Worm (Caenorhabditis elegans) whole organism, L2 larva: ENCODE data around the gene lin-39.

Experiments
- C34F6.9 ChIP-seq: fragments of 150-350 bp; optimal IDR thresholded peaks from 2 replicates; lab custom pipeline; 2014; ENCODE audit warnings: missing biosample characterization, missing genetic modification characterization
- F13H6.1 ChIP-seq: sonication (generic microtip); optimal IDR thresholded peaks from 2 replicates; lab custom pipeline; 2016; ENCODE audit warnings: missing genetic modification characterization, missing compliant biosample characterization
- R02D3.7 ChIP-seq: fragments of 150-350 bp; optimal IDR thresholded peaks from 2 replicates; lab custom pipeline; 2014; ENCODE audit warnings: missing biosample characterization, missing genetic modification characterization
- Y55F3AM.14 ChIP-seq: fragments of 200-800 bp; sonication (Bioruptor generic); optimal IDR thresholded peaks from 2 replicates; lab custom pipeline; 2018; ENCODE audit warnings: mild to moderate bottlenecking, missing genetic modification characterization, missing compliant biosample characterization
- ZK546.5 ChIP-seq: sonication (generic microtip); optimal IDR thresholded peaks from 2 replicates; lab custom pipeline; 2017; ENCODE audit warnings: missing biosample characterization, missing genetic modification characterization
- alr-1 ChIP-seq: fragments of 150-350 bp; optimal IDR thresholded peaks from 2 replicates; lab custom pipeline; 2014; ENCODE audit warnings: missing biosample characterization, missing genetic modification characterization
- aly-2 ChIP-seq: fragments of 150-350 bp; optimal IDR thresholded peaks from 2 replicates; lab custom pipeline; 2014; ENCODE audit warnings: missing biosample characterization, missing genetic modification characterization
- ama-1 ChIP-seq: fragments of 150-350 bp; optimal IDR thresholded peaks from 2 replicates; lab custom pipeline; 2018; ENCODE audit warnings: inconsistent platforms
- blmp-1 ChIP-seq: sonication (generic microtip); optimal IDR thresholded peaks from 2 replicates; lab custom pipeline; 2017; ENCODE audit warnings: missing genetic modification characterization, mild to moderate bottlenecking, missing compliant biosample characterization, antibody characterized with exemption, moderate library complexity; ENCODE audit not compliant: insufficient read depth
- ceh-16 ChIP-seq: fragments of 150-350 bp; optimal IDR thresholded peaks from 2 replicates; lab custom pipeline; 2014; ENCODE audit warnings: missing biosample characterization, missing genetic modification characterization
- crh-2 ChIP-seq: sonication (generic microtip); optimal IDR thresholded peaks from 2 replicates; lab custom pipeline; 2017; ENCODE audit warnings: missing biosample characterization, missing genetic modification characterization
- dmd-4 ChIP-seq: sonication (generic microtip); optimal IDR thresholded peaks from 2 replicates; lab custom pipeline; 2017; ENCODE audit warnings: missing biosample characterization, missing genetic modification characterization
- egl-27 ChIP-seq: sonication (generic microtip); optimal IDR thresholded peaks from 3 replicates; lab custom pipeline; 2017; ENCODE audit warnings: missing biosample characterization, missing genetic modification reagents, missing genetic modification characterization
- elt-1 ChIP-seq: fragments of 150-350 bp; optimal IDR thresholded peaks from 2 replicates; lab custom pipeline; 2014; ENCODE audit warnings: missing biosample characterization, missing genetic modification characterization
- elt-3 ChIP-seq: sonication (generic microtip); optimal IDR thresholded peaks from 2 replicates; lab custom pipeline; 2017; ENCODE audit warnings: missing biosample characterization, missing genetic modification characterization
- fos-1 ChIP-seq: fragments of 150-350 bp; optimal IDR thresholded peaks from 2 replicates; lab custom pipeline; 2014; ENCODE audit warnings: missing biosample characterization, missing genetic modification characterization
- lin-11 ChIP-seq: fragments of 150-350 bp; sonication (generic microtip); optimal IDR thresholded peaks from 2 replicates; lab custom pipeline; 2014; ENCODE audit warnings: missing biosample characterization, missing genetic modification characterization, inconsistent platforms, mixed read lengths
- lin-13 ChIP-seq: fragments of 150-350 bp; optimal IDR thresholded peaks from 2 replicates; lab custom pipeline; 2014; ENCODE audit warnings: missing biosample characterization, missing genetic modification reagents, missing genetic modification characterization
- lin-39 ChIP-seq: fragments of 150-350 bp; optimal IDR thresholded peaks from 2 replicates; lab custom pipeline; 2014; ENCODE audit warnings: missing biosample characterization, missing genetic modification reagents, missing genetic modification characterization
- lsy-2 ChIP-seq, 2 experiments: fragments of 150-350 bp in 1 of 2; sonication (generic microtip) in 1 of 2; optimal IDR thresholded peaks; 2 replicates each; lab custom pipeline; 2014 to 2017; ENCODE audit warnings: missing biosample characterization in 2 of 2, missing genetic modification characterization in 2 of 2
- mab-5 ChIP-seq: fragments of 150-350 bp; optimal IDR thresholded peaks from 2 replicates; lab custom pipeline; 2014; ENCODE audit warnings: missing biosample characterization, missing genetic modification characterization
- mbf-1 ChIP-seq: sonication (generic microtip); optimal IDR thresholded peaks from 2 replicates; lab custom pipeline; 2017; ENCODE audit warnings: missing biosample characterization, missing genetic modification characterization
- mdl-1 ChIP-seq, 2 experiments: fragments of 150-350 bp in 1 of 2; sonication (generic microtip) in 1 of 2; optimal IDR thresholded peaks; 2 replicates each; lab custom pipeline; 2017; ENCODE audit warnings: missing biosample characterization in 2 of 2, missing genetic modification characterization in 2 of 2
- nhr-10 ChIP-seq: sonication (generic microtip); optimal IDR thresholded peaks from 2 replicates; lab custom pipeline; 2017; ENCODE audit warnings: missing biosample characterization, missing genetic modification characterization
- nhr-11 ChIP-seq: fragments of 150-350 bp; optimal IDR thresholded peaks from 2 replicates; lab custom pipeline; 2014; ENCODE audit warnings: missing biosample characterization, missing genetic modification characterization
- nhr-129 ChIP-seq: fragments of 150-350 bp; optimal IDR thresholded peaks from 2 replicates; lab custom pipeline; 2014; ENCODE audit warnings: missing biosample characterization, missing genetic modification characterization
- nhr-23 ChIP-seq: fragments of 150-350 bp; optimal IDR thresholded peaks from 2 replicates; lab custom pipeline; 2014; ENCODE audit warnings: missing biosample characterization, missing genetic modification reagents, missing genetic modification characterization
- nhr-237 ChIP-seq: fragments of 150-350 bp; optimal IDR thresholded peaks from 2 replicates; lab custom pipeline; 2014; ENCODE audit warnings: missing biosample characterization, missing genetic modification characterization
- nhr-25 ChIP-seq: fragments of 150-350 bp; sonication (generic microtip); optimal IDR thresholded peaks from 3 replicates; lab custom pipeline; 2014; ENCODE audit warnings: missing biosample characterization, missing genetic modification characterization
- nhr-6 ChIP-seq: fragments of 150-350 bp; optimal IDR thresholded peaks from 2 replicates; lab custom pipeline; 2014; ENCODE audit warnings: missing biosample characterization, missing genetic modification characterization
- peb-1 ChIP-seq: fragments of 150-350 bp; optimal IDR thresholded peaks from 2 replicates; lab custom pipeline; 2014; ENCODE audit warnings: missing biosample characterization, missing genetic modification characterization
- sem-4 ChIP-seq: fragments of 150-350 bp; optimal IDR thresholded peaks from 2 replicates; lab custom pipeline; 2014; ENCODE audit warnings: missing biosample characterization, missing genetic modification reagents, missing genetic modification characterization
- skn-1 ChIP-seq: sonication (generic microtip); optimal IDR thresholded peaks from 2 replicates; lab custom pipeline; 2017; ENCODE audit warnings: missing biosample characterization, missing genetic modification characterization
- sma-3 ChIP-seq: sonication (generic microtip); optimal IDR thresholded peaks from 2 replicates; lab custom pipeline; 2016; ENCODE audit warnings: missing genetic modification reagents, missing genetic modification characterization, missing compliant biosample characterization
- sma-9 ChIP-seq, 2 experiments: fragments of 150-350 bp in 1 of 2; sonication (generic microtip) in 1 of 2; optimal IDR thresholded peaks; 2 replicates each; lab custom pipeline; 2014 to 2016; ENCODE audit warnings: missing genetic modification characterization in 2 of 2, mild to moderate bottlenecking in 1 of 2, missing biosample characterization in 1 of 2, missing compliant biosample characterization in 1 of 2, missing genetic modification reagents in 1 of 2, moderate library complexity in 1 of 2
- snpc-4 ChIP-seq: fragments of 150-350 bp; optimal IDR thresholded peaks from 2 replicates; lab custom pipeline; 2014; ENCODE audit warnings: missing biosample characterization, missing genetic modification characterization
- unc-39 ChIP-seq: fragments of 150-350 bp; optimal IDR thresholded peaks from 2 replicates; lab custom pipeline; 2014; ENCODE audit warnings: missing biosample characterization, missing genetic modification characterization
- unc-55 ChIP-seq: fragments of 150-350 bp; sonication (generic microtip); optimal IDR thresholded peaks from 3 replicates; lab custom pipeline; 2014; ENCODE audit warnings: missing biosample characterization, missing genetic modification reagents, missing genetic modification characterization
- unc-62 ChIP-seq: fragments of 150-350 bp; optimal IDR thresholded peaks from 2 replicates; lab custom pipeline; 2014; ENCODE audit warnings: missing biosample characterization, missing genetic modification reagents, missing genetic modification characterization
- zag-1 ChIP-seq: fragments of 150-350 bp; optimal IDR thresholded peaks from 2 replicates; lab custom pipeline; 2014; ENCODE audit warnings: missing biosample characterization, missing genetic modification characterization
- ztf-1 ChIP-seq: fragments of 200-800 bp; sonication (Bioruptor generic); conservative IDR thresholded peaks from 2 replicates; pipeline ENCODE4 v1.3.6; 2022; ENCODE audit warnings: missing genetic modification characterization, missing compliant biosample characterization
- ztf-11 ChIP-seq: sonication (generic microtip); optimal IDR thresholded peaks from 2 replicates; lab custom pipeline; 2017; ENCODE audit warnings: missing biosample characterization, missing genetic modification characterization
- ztf-4 ChIP-seq: fragments of 150-350 bp; optimal IDR thresholded peaks from 2 replicates; lab custom pipeline; 2014; ENCODE audit warnings: missing biosample characterization, missing genetic modification characterization

Gene lin-39

ce11 chrIII:7520672-7521071 is 15.8 kb downstream of the lin-39 start, which contains the start of the genes cux-7 and C07H6.2 (continued):
- TF ChIP-seq ceh-16 (tag; lab: Kevin White, UChicago) (peak; percentile 26), skn-1 (tag; lab: Kevin White, UChicago) (peak; percentile 83), snpc-4 (tag; lab: Kevin White, UChicago) (no peak), ztf-11 (tag; lab: Kevin White, UChicago) (peak; percentile 26), sma-9 (GFP tag; optimal IDR thresholded peaks at IDR 0.05; lab: Kevin White, UChicago) (peak; percentile 99), sma-9 (tag; optimal IDR thresholded peaks at IDR 0.05; lab: Kevin White, UChicago) (no peak), alr-1 (tag; lab: Kevin White, UChicago) (no peak), unc-39 (tag; lab: Kevin White, UChicago) (no peak), dmd-4 (peak; percentile 16), elt-3 (tag; lab: Kevin White, UChicago) (no peak), nhr-11 (tag; lab: Kevin White, UChicago) (no peak), aly-2 (no peak), nhr-129 (tag; lab: Kevin White, UChicago) (peak; percentile 77), C34F6.9 (tag; lab: Kevin White, UChicago) (peak; percentile 95), lin-39 (no peak), elt-1 (tag; lab: Kevin White, UChicago) (no peak), crh-2 (tag; lab: Kevin White, UChicago) (peak; percentile 94), nhr-6 (peak; percentile 96), nhr-23 (tag; lab: Kevin White, UChicago) (no peak), ztf-1 (GFP tag; lab: Robert Waterston, UW) (peak; percentile 92; the same call in 1 of the 2 replicates), peb-1 (no peak), mab-5 (tag; lab: Kevin White, UChicago) (peak; percentile 88), F13H6.1 (tag; lab: Kevin White, UChicago) (peak; percentile 96), zag-1 (tag; lab: Kevin White, UChicago) (peak; percentile 40), mbf-1 (tag; lab: Kevin White, UChicago) (no peak), R02D3.7 (tag; lab: Kevin White, UChicago) (peak; percentile 56), sem-4 (tag; lab: Kevin White, UChicago) (peak; percentile 93), nhr-237 (tag; lab: Kevin White, UChicago) (no peak), ztf-4 (tag; lab: Kevin White, UChicago) (peak; percentile 84), ama-1 (lab: Kevin White, UChicago) (peak; percentile 61), unc-55 (GFP tag; lab: Kevin White, UChicago) (peak; percentile 98)

ce11 chrIII:7518424-7518823 is 18.0 kb downstream of the lin-39 start, which contains the start of gene clk-2:
Gene clk-2 (minus strand): TSS chrIII:7518524.
- TF ChIP-seq aly-2: no peak
- no peak for TF ChIP-seq lin-13 (GFP tag; lab: Kevin White, UChicago)
- no peak for TF ChIP-seq nhr-6
- no peak for TF ChIP-seq unc-55 (GFP tag; lab: Kevin White, UChicago)
- TF ChIP-seq mdl-1 (tag; optimal IDR thresholded peaks at IDR 0.05; lab: Kevin White, UChicago): no peak

ce11 chrIII:7508128-7508635 is 28.2 kb downstream of the lin-39 start, which contains the start of gene cls-1:
Gene cls-1 (plus strand): TSS chrIII:7508178.
- no peak for TF ChIP-seq ama-1 (lab: Kevin White, UChicago)
- no peak for TF ChIP-seq egl-27
- TF ChIP-seq fos-1 (tag; lab: Kevin White, UChicago): peak; percentile 56
- no peak for TF ChIP-seq unc-62 (GFP tag; lab: Kevin White, UChicago)
- no peak for TF ChIP-seq lin-11
- TF ChIP-seq alr-1 (tag; lab: Kevin White, UChicago): no peak

- TF ChIP-seq ztf-11 (tag; lab: Kevin White, UChicago) (no peak), mab-5 (tag; lab: Kevin White, UChicago) (no peak), Y55F3AM.14 (no peak), blmp-1 (tag; lab: Kevin White, UChicago) (no peak), sma-3 (GFP tag; lab: Kevin White, UChicago) (no peak), ceh-16 (tag; lab: Kevin White, UChicago) (no peak), sma-9 (GFP tag; optimal IDR thresholded peaks at IDR 0.05; lab: Kevin White, UChicago) (no peak), sma-9 (tag; optimal IDR thresholded peaks at IDR 0.05; lab: Kevin White, UChicago) (no peak), lin-11 (no peak), lsy-2 (tag; optimal IDR thresholded peaks at IDR 0.05; lab: Kevin White, UChicago) (no peak), nhr-10 (tag; lab: Kevin White, UChicago) (no peak), egl-27 (no peak), nhr-237 (tag; lab: Kevin White, UChicago) (no peak), mbf-1 (tag; lab: Kevin White, UChicago) (no peak), lin-13 (GFP tag; lab: Kevin White, UChicago) (no peak), ZK546.5 (tag; lab: Kevin White, UChicago) (no peak), ztf-4 (tag; lab: Kevin White, UChicago) (no peak), nhr-25 (no peak)
These were observed 29.4 kb downstream of the lin-39 start for ce11 chrIII:7506983-7507382.
